Worm (Caenorhabditis elegans): ENCODE data around the gene K08B4.7.
A peak's percentile ranks its signal among the peaks of the same experiment; 100 is the strongest.

The K08B4.7 gene

ce11 chrIV:6117741-6118265 is 25.6 kb upstream of the K08B4.7 start, which contains the start of gene zen-4 (continued):
- no peak for TF ChIP-seq C16A3.4 (tag; optimal IDR thresholded peaks at IDR 0.05)

ce11 chrIV:6112291-6112690 is 20.1 kb upstream of the K08B4.7 start, which contains the start of gene M03D4.3:
M03D4.3 (minus strand) TSS chrIV:6112391.
- TF ChIP-seq ceh-63 (GFP tag; optimal IDR thresholded peaks at IDR 0.05), result no peak
- no peak for TF ChIP-seq grh-1 (GFP tag; IDR thresholded peaks at IDR 0.05)
- no peak for TF ChIP-seq alr-1 (tag; optimal IDR thresholded peaks at IDR 0.05; ENCODE audit: borderline replicate concordance)
- TF ChIP-seq nhr-237 (tag; optimal IDR thresholded peaks at IDR 0.05), result no peak
- no peak for TF ChIP-seq unc-62 (GFP tag; optimal IDR thresholded peaks at IDR 0.05)
- TF ChIP-seq pax-3 (tag; optimal IDR thresholded peaks at IDR 0.05), result no peak
- no peak for TF ChIP-seq C34B4.2 (tag; optimal IDR thresholded peaks at IDR 0.05)
- TF ChIP-seq lin-35 (GFP tag; optimal IDR thresholded peaks at IDR 0.05), result no peak
- no peak for TF ChIP-seq hlh-17 (GFP tag; optimal IDR thresholded peaks at IDR 0.05; ENCODE audit: borderline replicate concordance)
- TF ChIP-seq lin-13 (GFP tag; optimal IDR thresholded peaks at IDR 0.05), result no peak

ce11 chrIV:6108665-6109064 is 16.5 kb upstream of the K08B4.7 start:
- peak; percentile 1 to 75 for TF ChIP-seq efl-1 (optimal IDR thresholded peaks at IDR 0.05)
- peak; percentile 24 to 93 for TF ChIP-seq efl-1 (GFP tag; optimal IDR thresholded peaks at IDR 0.05 in 1 of 2)
- TF ChIP-seq xbp-1 (tag; optimal IDR thresholded peaks at IDR 0.05), result no peak
- TF ChIP-seq lin-35 (GFP tag; optimal IDR thresholded peaks at IDR 0.05), result peak in 1 of 2 experiments; percentile 11
- peak in 2 of 3 experiments; percentile 0 to 33 for TF ChIP-seq dpl-1 (GFP tag; optimal IDR thresholded peaks at IDR 0.05)

ce11 chrIV:6104446-6104845 is 12.2 kb upstream of the K08B4.7 start:
- no peak for TF ChIP-seq fkh-4 (tag; optimal IDR thresholded peaks at IDR 0.05; ENCODE audit: borderline replicate concordance)
- TF ChIP-seq efl-1 (optimal IDR thresholded peaks at IDR 0.05), result no peak
- peak in 1 of 2 experiments; percentile 53 for TF ChIP-seq efl-1 (GFP tag; optimal IDR thresholded peaks at IDR 0.05 in 1 of 2)

ce11 chrIV:6099770-6100169 is 7.6 kb upstream of the K08B4.7 start:
- TF ChIP-seq mep-1 (tag; optimal IDR thresholded peaks at IDR 0.05) (no peak), swsn-7 (tag; optimal IDR thresholded peaks at IDR 0.05) (no peak), fos-1 (tag; optimal IDR thresholded peaks at IDR 0.05) (no peak), alr-1 (tag; optimal IDR thresholded peaks at IDR 0.05; ENCODE audit: borderline replicate concordance) (no peak), ceh-8 (GFP tag; optimal IDR thresholded peaks at IDR 0.05) (no peak), unc-62 (GFP tag; optimal IDR thresholded peaks at IDR 0.05) (no peak), nhr-28 (tag; optimal IDR thresholded peaks at IDR 0.05) (no peak), efl-1 (optimal IDR thresholded peaks at IDR 0.05) (peak; percentile 7 to 19), efl-1 (GFP tag; optimal IDR thresholded peaks at IDR 0.05 in 1 of 2) (peak in 1 of 2 experiments; percentile 45), C04F5.9 (tag; optimal IDR thresholded peaks at IDR 0.05) (no peak), rnt-1 (tag; optimal IDR thresholded peaks at IDR 0.05) (no peak), aly-2 (tag; optimal IDR thresholded peaks at IDR 0.05) (no peak), hpl-2 (GFP tag; optimal IDR thresholded peaks at IDR 0.05) (no peak), ceh-88 (GFP tag; IDR thresholded peaks at IDR 0.05) (no peak), mdl-1 (tag; optimal IDR thresholded peaks at IDR 0.05) (peak in 1 of 2 experiments; percentile 56), blmp-1 (tag; optimal IDR thresholded peaks at IDR 0.05) (peak; percentile 89), lsy-2 (tag; optimal IDR thresholded peaks at IDR 0.05) (peak; percentile 19 to 72), unc-130 (tag; optimal IDR thresholded peaks at IDR 0.05) (peak; percentile 41), ztf-11 (tag; optimal IDR thresholded peaks at IDR 0.05) (no peak), zip-4 (GFP tag; optimal IDR thresholded peaks at IDR 0.05) (no peak), unc-86 (tag; optimal IDR thresholded peaks at IDR 0.05) (no peak), irx-1 (tag; optimal IDR thresholded peaks at IDR 0.05) (no peak), nhr-20 (tag; optimal IDR thresholded peaks at IDR 0.05) (peak; percentile 87), unc-30 (tag; optimal IDR thresholded peaks at IDR 0.05) (no peak), xbp-1 (tag; optimal IDR thresholded peaks at IDR 0.05) (no peak), lin-15B (tag; optimal IDR thresholded peaks at IDR 0.05) (no peak), unc-98 (GFP tag; IDR thresholded peaks at IDR 0.05) (no peak), efl-3 (GFP tag; optimal IDR thresholded peaks at IDR 0.05) (no peak), ztf-4 (tag; optimal IDR thresholded peaks at IDR 0.05) (no peak), skn-1 (tag; optimal IDR thresholded peaks at IDR 0.05) (peak; percentile 69), nhr-77 (tag; optimal IDR thresholded peaks at IDR 0.05) (no peak), nhr-76 (tag; optimal IDR thresholded peaks at IDR 0.05) (no peak), elt-2 (tag; optimal IDR thresholded peaks at IDR 0.05) (peak; percentile 59), tbx-2 (tag; optimal IDR thresholded peaks at IDR 0.05) (peak; percentile 58)
